Worm (Caenorhabditis elegans) whole organism, mixed stage, embryonic: ENCODE measurements around the gene ugt-58.

Source experiments
- blmp-1 ChIP-seq: fragments of 150-350 bp; optimal IDR thresholded peaks from 2 replicates; lab custom pipeline; 2014; ENCODE audit warnings: missing biosample characterization, missing genetic modification characterization
- hlh-1 ChIP-seq: fragments of 150-350 bp; optimal IDR thresholded peaks from 2 replicates; lab custom pipeline; 2014; ENCODE audit warnings: missing biosample characterization, missing genetic modification reagents, missing genetic modification characterization
- lin-13 ChIP-seq: fragments of 150-350 bp; optimal IDR thresholded peaks from 2 replicates; lab custom pipeline; 2014; ENCODE audit warnings: missing biosample characterization, missing genetic modification characterization
- lsy-2 ChIP-seq: fragments of 150-350 bp; optimal IDR thresholded peaks from 2 replicates; lab custom pipeline; 2014; ENCODE audit warnings: missing biosample characterization, missing genetic modification characterization
- nhr-2 ChIP-seq: fragments of 150-350 bp; optimal IDR thresholded peaks from 2 replicates; lab custom pipeline; 2014; ENCODE audit warnings: missing biosample characterization, missing genetic modification characterization
- nhr-28 ChIP-seq: fragments of 150-350 bp; optimal IDR thresholded peaks from 2 replicates; lab custom pipeline; 2014; ENCODE audit warnings: missing biosample characterization, missing genetic modification characterization
- pha-4 ChIP-seq: fragments of 150-350 bp; optimal IDR thresholded peaks from 2 replicates; lab custom pipeline; 2018; ENCODE audit warnings: missing biosample characterization, missing genetic modification reagents, missing genetic modification characterization
- unc-39 ChIP-seq: fragments of 150-350 bp; optimal IDR thresholded peaks from 2 replicates; lab custom pipeline; 2014; ENCODE audit warnings: missing biosample characterization, missing genetic modification characterization
- unc-62 ChIP-seq: fragments of 150-350 bp; optimal IDR thresholded peaks from 2 replicates; lab custom pipeline; 2014; ENCODE audit warnings: missing biosample characterization, missing genetic modification reagents, missing genetic modification characterization
- zip-8 ChIP-seq: fragments of 150-350 bp; optimal IDR thresholded peaks from 2 replicates; lab custom pipeline; 2014; ENCODE audit warnings: missing biosample characterization, missing genetic modification characterization
- ztf-11 ChIP-seq: fragments of 150-350 bp; optimal IDR thresholded peaks from 2 replicates; lab custom pipeline; 2014; ENCODE audit warnings: missing biosample characterization, missing genetic modification characterization

DNA sequence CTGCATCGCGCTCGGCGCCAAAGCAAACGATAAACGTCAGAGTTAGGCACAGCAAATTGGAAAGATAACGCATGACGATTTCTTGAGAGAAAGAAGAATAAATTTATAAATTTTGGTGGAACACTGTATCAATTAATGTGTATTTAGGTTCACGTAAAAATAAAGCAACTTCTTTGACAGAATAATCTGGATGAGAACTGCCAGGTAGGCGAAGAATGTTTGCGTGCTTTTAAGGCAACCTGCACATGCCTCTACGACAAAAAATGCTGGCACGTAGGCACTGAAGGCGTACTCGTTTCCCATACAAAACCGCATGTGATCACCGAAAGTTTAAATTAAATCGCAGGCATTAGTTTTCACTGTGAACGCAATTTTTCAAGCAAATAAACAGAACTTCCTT is 33.4 kb downstream of the ugt-58 start, which contains the start of gene F35H8.1:
- no peak for TF ChIP-seq zip-8
- no peak for TF ChIP-seq unc-62 (GFP tag; lab: Kevin White, UChicago)
- no peak for TF ChIP-seq blmp-1
- no peak for TF ChIP-seq lin-13 (tag; lab: Kevin White, UChicago)
- TF ChIP-seq hlh-1 (tag; lab: Kevin White, UChicago), result no peak
- TF ChIP-seq pha-4, result no peak
- no peak for TF ChIP-seq ztf-11 (tag; lab: Kevin White, UChicago)
- no peak for TF ChIP-seq nhr-28 (tag; lab: Kevin White, UChicago)
- no peak for TF ChIP-seq lsy-2 (tag; lab: Kevin White, UChicago)
- TF ChIP-seq nhr-2, result no peak
- no peak for TF ChIP-seq unc-39 (tag; lab: Kevin White, UChicago)
